Fruit fly (Drosophila melanogaster) whole organism, embryonic: ENCODE data around the gene Actbeta.
A peak's percentile ranks its signal among the peaks of the same experiment; 100 is the strongest.

ENCODE experiments used
- BEAF-32 ChIP-seq: fragments of 200-800 bp; sonication (Bioruptor generic); optimal IDR thresholded peaks from 3 replicates; lab custom pipeline; 2017; ENCODE audit warnings: missing biosample characterization, missing genetic modification characterization, mild to moderate bottlenecking, moderate library complexity, missing genetic modification reagents
- CG10431 ChIP-seq: fragments of 200-800 bp; sonication (Bioruptor generic); optimal IDR thresholded peaks from 3 replicates; lab custom pipeline; 2018; ENCODE audit warnings: missing biosample characterization, mild to moderate bottlenecking, missing genetic modification characterization
- CG12391 ChIP-seq: fragments of 200-800 bp; sonication (Bioruptor generic); optimal IDR thresholded peaks from 3 replicates; lab custom pipeline; 2018; ENCODE audit warnings: missing biosample characterization, mild to moderate bottlenecking, missing genetic modification characterization, moderate library complexity
- CG13287 ChIP-seq: fragments of 200-800 bp; sonication (Bioruptor generic); IDR thresholded peaks from 2 replicates; pipeline ENCODE4 v1.3.6; 2022; ENCODE audit warnings: missing biosample characterization, missing genetic modification characterization; ENCODE audit not compliant: partially characterized antibody
- CG13775 ChIP-seq: fragments of 200-800 bp; sonication (Bioruptor generic); optimal IDR thresholded peaks from 3 replicates; lab custom pipeline; 2017; ENCODE audit warnings: missing biosample characterization, mild to moderate bottlenecking, missing genetic modification characterization
- CG14050 ChIP-seq: fragments of 200-800 bp; sonication (Bioruptor generic); IDR thresholded peaks from 3 replicates; pipeline ENCODE4 v1.3.6; 2022; ENCODE audit warnings: missing biosample characterization, missing genetic modification characterization
- CG14710 ChIP-seq: fragments of 200-800 bp; sonication (Bioruptor generic); optimal IDR thresholded peaks from 3 replicates; lab custom pipeline; 2019; ENCODE audit warnings: missing biosample characterization, mild to moderate bottlenecking, missing genetic modification characterization, moderate library complexity
- CG1603 ChIP-seq: fragments of 200-800 bp; sonication (Bioruptor generic); optimal IDR thresholded peaks from 2 replicates; lab custom pipeline; 2019; ENCODE audit warnings: missing biosample characterization, mild to moderate bottlenecking, missing genetic modification characterization, moderate library complexity
- CG16815 ChIP-seq: fragments of 200-800 bp; sonication (Bioruptor generic); optimal IDR thresholded peaks from 3 replicates; lab custom pipeline; 2017; ENCODE audit warnings: missing biosample characterization, mild to moderate bottlenecking, missing genetic modification characterization
- CG16863 ChIP-seq: fragments of 200-800 bp; sonication (Bioruptor generic); optimal IDR thresholded peaks from 3 replicates; lab custom pipeline; 2016; ENCODE audit warnings: missing biosample characterization, missing genetic modification characterization
- CG17186 ChIP-seq: fragments of 200-800 bp; sonication (Bioruptor generic); optimal IDR thresholded peaks from 3 replicates; lab custom pipeline; 2017; ENCODE audit warnings: missing biosample characterization, missing genetic modification reagents, missing genetic modification characterization
- CG17359 ChIP-seq: fragments of 200-800 bp; sonication (Bioruptor generic); optimal IDR thresholded peaks from 3 replicates; lab custom pipeline; 2018; ENCODE audit warnings: missing biosample characterization, mild to moderate bottlenecking, missing genetic modification characterization, moderate library complexity
- CG3065 ChIP-seq: fragments of 200-800 bp; sonication (Bioruptor generic); optimal IDR thresholded peaks from 2 replicates; lab custom pipeline; 2016; ENCODE audit warnings: missing biosample characterization, missing genetic modification characterization
- CG42726 ChIP-seq: fragments of 200-800 bp; sonication (Bioruptor generic); IDR thresholded peaks from 2 replicates; pipeline ENCODE4 v1.3.6; 2022; ENCODE audit warnings: missing biosample characterization, missing genetic modification characterization; ENCODE audit not compliant: partially characterized antibody
- CG4328 ChIP-seq: fragments of 200-800 bp; sonication (Bioruptor generic); optimal IDR thresholded peaks from 3 replicates; lab custom pipeline; 2017; ENCODE audit warnings: missing biosample characterization, missing genetic modification reagents, missing genetic modification characterization
- CG5245 ChIP-seq: fragments of 200-800 bp; sonication (Bioruptor generic); optimal IDR thresholded peaks from 3 replicates; lab custom pipeline; 2016; ENCODE audit warnings: missing biosample characterization, missing genetic modification characterization
- CG7357 ChIP-seq: fragments of 200-800 bp; sonication (Bioruptor generic); IDR thresholded peaks from 3 replicates; pipeline ENCODE4 v1.3.6; 2022; ENCODE audit warnings: missing biosample characterization, missing genetic modification characterization
- CG7556 ChIP-seq: fragments of 200-800 bp; sonication (Bioruptor generic); optimal IDR thresholded peaks from 2 replicates; lab custom pipeline; 2017; ENCODE audit warnings: missing biosample characterization, mild to moderate bottlenecking, missing genetic modification characterization
- CG8290 ChIP-seq, 3 experiments: fragments of 200-800 bp; sonication (Bioruptor generic); optimal IDR thresholded peaks; 2 replicates each; lab custom pipeline; 2016 to 2019; ENCODE audit warnings: missing biosample characterization in 3 of 3, missing genetic modification characterization in 3 of 3, mild to moderate bottlenecking in 2 of 3, moderate library complexity in 1 of 3
- CkIIα-i1 ChIP-seq: fragments of 200-800 bp; sonication (Bioruptor generic); IDR thresholded peaks from 2 replicates; pipeline ENCODE4 v1.3.6; 2022; ENCODE audit warnings: missing biosample characterization, missing genetic modification characterization
- Dad ChIP-seq: fragments of 200-800 bp; sonication (Bioruptor generic); optimal IDR thresholded peaks from 3 replicates; lab custom pipeline; 2016; ENCODE audit warnings: missing biosample characterization, missing genetic modification characterization
- Deaf1 ChIP-seq: fragments of 200-800 bp; optimal IDR thresholded peaks from 3 replicates; lab custom pipeline; 2019; ENCODE audit warnings: missing biosample characterization, mild to moderate bottlenecking, missing genetic modification characterization, moderate library complexity
- Dek ChIP-seq: fragments of 200-800 bp; sonication (Bioruptor generic); optimal IDR thresholded peaks from 3 replicates; lab custom pipeline; 2019; ENCODE audit warnings: missing biosample characterization, mild to moderate bottlenecking, missing genetic modification characterization, moderate library complexity
- Hey ChIP-seq: fragments of 200-800 bp; sonication (Bioruptor generic); optimal IDR thresholded peaks from 3 replicates; lab custom pipeline; 2018; ENCODE audit warnings: missing biosample characterization, mild to moderate bottlenecking, missing genetic modification characterization
- Lim3 ChIP-seq: fragments of 200-800 bp; sonication (Bioruptor generic); IDR thresholded peaks from 2 replicates; pipeline ENCODE4 v1.3.6; 2022; ENCODE audit warnings: missing biosample characterization, missing genetic modification characterization
- Meics ChIP-seq: fragments of 200-800 bp; sonication (Bioruptor generic); optimal IDR thresholded peaks from 2 replicates; lab custom pipeline; 2017; ENCODE audit warnings: missing biosample characterization, mild to moderate bottlenecking, missing genetic modification characterization
- NK7.1 ChIP-seq: fragments of 200-800 bp; sonication (Bioruptor generic); optimal IDR thresholded peaks from 3 replicates; lab custom pipeline; 2016; ENCODE audit warnings: missing biosample characterization, missing genetic modification characterization
- Nf-YA ChIP-seq: fragments of 200-800 bp; sonication (Bioruptor generic); IDR thresholded peaks from 2 replicates; pipeline ENCODE4 v1.3.6; 2022; ENCODE audit warnings: missing biosample characterization, missing genetic modification characterization
- Nf-YB ChIP-seq: fragments of 200-800 bp; sonication (Bioruptor generic); optimal IDR thresholded peaks from 3 replicates; lab custom pipeline; 2019; ENCODE audit warnings: missing biosample characterization, mild to moderate bottlenecking, missing genetic modification characterization, moderate library complexity
- Poxn ChIP-seq: fragments of 200-800 bp; sonication (Bioruptor generic); IDR thresholded peaks from 2 replicates; pipeline ENCODE4 v1.3.6; 2022; ENCODE audit warnings: missing biosample characterization, missing genetic modification characterization
- Sox100B ChIP-seq: fragments of 200-800 bp; sonication (Bioruptor generic); optimal IDR thresholded peaks from 3 replicates; lab custom pipeline; 2018; ENCODE audit warnings: missing biosample characterization, mild to moderate bottlenecking, missing genetic modification characterization
- amos ChIP-seq: fragments of 200-800 bp; sonication (Bioruptor generic); IDR thresholded peaks from 2 replicates; pipeline ENCODE4 v1.3.6; 2022; ENCODE audit warnings: missing biosample characterization, missing genetic modification characterization; ENCODE audit not compliant: partially characterized antibody
- ase ChIP-seq: fragments of 200-800 bp; sonication (Bioruptor generic); IDR thresholded peaks from 3 replicates; pipeline ENCODE4 v1.3.6; 2022; ENCODE audit warnings: missing biosample characterization, missing genetic modification characterization
- br ChIP-seq: fragments of >200 bp; optimal IDR thresholded peaks from 2 replicates; lab custom pipeline; 2017
- btn ChIP-seq: fragments of 200-800 bp; sonication (Bioruptor generic); optimal IDR thresholded peaks from 2 replicates; lab custom pipeline; 2016; ENCODE audit warnings: missing biosample characterization, missing genetic modification characterization
- chif ChIP-seq, 2 experiments: fragments of 200-800 bp; sonication (Bioruptor generic); optimal IDR thresholded peaks; 3 replicates each; lab custom pipeline; 2016; ENCODE audit warnings: missing biosample characterization in 2 of 2, missing genetic modification characterization in 2 of 2
- emc ChIP-seq: fragments of 200-800 bp; sonication (Bioruptor generic); optimal IDR thresholded peaks from 2 replicates; lab custom pipeline; 2016; ENCODE audit warnings: missing biosample characterization, missing genetic modification characterization
- gcm2 ChIP-seq: fragments of 200-800 bp; sonication (Bioruptor generic); optimal IDR thresholded peaks from 2 replicates; lab custom pipeline; 2016; ENCODE audit warnings: missing biosample characterization, missing genetic modification characterization
- gem ChIP-seq: fragments of 200-800 bp; sonication (Bioruptor generic); optimal IDR thresholded peaks from 2 replicates; lab custom pipeline; 2019; ENCODE audit warnings: missing biosample characterization, mild to moderate bottlenecking, missing genetic modification characterization, moderate library complexity
- hth ChIP-seq: fragments of >200 bp; optimal IDR thresholded peaks from 2 replicates; lab custom pipeline; 2017; ENCODE audit warnings: inconsistent platforms
- nom ChIP-seq: fragments of 200-800 bp; sonication (Bioruptor generic); optimal IDR thresholded peaks from 2 replicates; lab custom pipeline; 2017; ENCODE audit warnings: missing biosample characterization, missing genetic modification characterization, mild to moderate bottlenecking, moderate library complexity, missing genetic modification reagents
- otp ChIP-seq: fragments of 200-800 bp; sonication (Bioruptor generic); IDR thresholded peaks from 3 replicates; pipeline ENCODE4, ENCODE4 v1.3.6; 2022; ENCODE audit warnings: missing biosample characterization, missing genetic modification characterization
- repo ChIP-seq: fragments of 200-800 bp; sonication (Bioruptor generic); optimal IDR thresholded peaks from 2 replicates; lab custom pipeline; 2016; ENCODE audit warnings: missing biosample characterization, missing genetic modification characterization
- sc ChIP-seq, 3 experiments: fragments of >200 bp in 2 of 3; fragments of 200-800 bp in 1 of 3; sonication (Bioruptor generic) in 1 of 3; optimal IDR thresholded peaks; 2 replicates in 2 of 3; 3 replicates in 1 of 3; lab custom pipeline; 2017; ENCODE audit warnings: mild to moderate bottlenecking in 1 of 3, missing biosample characterization in 1 of 3, missing genetic modification characterization in 1 of 3, missing genetic modification reagents in 1 of 3
- sd ChIP-seq: fragments of 200-800 bp; sonication (Bioruptor generic); optimal IDR thresholded peaks from 3 replicates; lab custom pipeline; 2018; ENCODE audit warnings: missing biosample characterization, mild to moderate bottlenecking, missing genetic modification characterization, moderate library complexity
- seq ChIP-seq: fragments of 200-800 bp; sonication (Bioruptor generic); IDR thresholded peaks from 2 replicates; pipeline ENCODE4 v1.3.6; 2022; ENCODE audit warnings: missing biosample characterization, missing genetic modification characterization
- sna ChIP-seq: fragments of 200-800 bp; sonication (Bioruptor generic); IDR thresholded peaks from 2 replicates; pipeline ENCODE4 v1.3.6; 2022; ENCODE audit warnings: missing biosample characterization, missing genetic modification characterization; ENCODE audit not compliant: partially characterized antibody
- sug ChIP-seq: fragments of 200-800 bp; optimal IDR thresholded peaks from 2 replicates; lab custom pipeline; 2019; ENCODE audit warnings: missing biosample characterization, mild to moderate bottlenecking, missing genetic modification characterization, moderate library complexity
- tx ChIP-seq: fragments of 200-800 bp; sonication (Bioruptor generic); optimal IDR thresholded peaks from 2 replicates; lab custom pipeline; 2016; ENCODE audit warnings: missing biosample characterization, missing genetic modification characterization

Gene Actbeta

DNA sequence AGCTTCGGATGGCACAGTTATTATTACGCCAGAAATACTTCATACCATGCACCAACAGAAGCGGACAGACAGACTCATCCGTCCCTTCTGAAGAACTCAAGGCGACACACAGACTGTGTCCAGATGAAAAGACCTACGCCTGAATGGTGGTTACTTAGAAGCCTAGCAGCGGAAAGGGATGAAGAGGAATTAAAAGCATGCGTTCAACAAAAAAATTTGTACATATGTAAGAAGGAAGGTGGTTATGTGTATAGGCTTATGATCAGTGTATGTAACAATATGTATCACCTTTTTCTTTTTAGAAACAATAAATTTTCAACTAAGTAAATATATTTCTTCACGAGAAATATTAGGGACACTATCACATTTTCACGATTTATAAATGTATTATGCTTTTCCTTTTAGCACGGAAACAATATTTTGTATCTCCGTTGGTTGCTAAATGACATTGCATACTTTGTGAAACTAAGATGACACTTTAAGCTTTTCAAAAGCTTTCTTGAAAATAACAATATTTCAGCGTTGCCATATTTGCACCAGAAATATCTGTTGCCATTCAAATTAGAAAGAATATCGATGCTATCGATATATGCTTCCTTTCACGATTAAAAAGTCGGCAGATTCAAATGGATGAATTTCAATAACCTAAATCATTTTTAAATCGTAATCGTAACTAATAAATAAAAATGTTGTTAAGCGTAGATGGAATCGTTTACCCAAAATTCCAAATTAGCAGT lies at the start of gene Actbeta:
Actbeta (minus strand) TSS at position 471 of the 737 bp plus-strand sequence.
- TF ChIP-seq CkIIα-i1 (GFP tag; lab: Robert Waterston, UW), result no peak
- peak; percentile 87 for TF ChIP-seq sna (GFP tag; lab: Robert Waterston, UW)
- no peak for TF ChIP-seq NK7.1 (GFP tag; lab: Kevin White, UChicago)
- TF ChIP-seq CG4328 (GFP tag; lab: Kevin White, UChicago), result no peak
- no peak for TF ChIP-seq Sox100B
- no peak for TF ChIP-seq repo
- peak; percentile 72 for TF ChIP-seq CG1603 (tag; lab: Kevin White, UChicago)
- no peak for TF ChIP-seq Dek (tag; lab: Kevin White, UChicago)
- TF ChIP-seq CG5245 (GFP tag; lab: Kevin White, UChicago), result no peak
- TF ChIP-seq br, result no peak
- TF ChIP-seq CG13287 (GFP tag; lab: Robert Waterston, UW), result peak; percentile 95
- no peak for TF ChIP-seq gem (tag; lab: Kevin White, UChicago)
- TF ChIP-seq CG17359 (tag; lab: Kevin White, UChicago), result no peak
- no peak for TF ChIP-seq CG16815 (GFP tag; lab: Kevin White, UChicago)
- TF ChIP-seq amos (GFP tag; lab: Robert Waterston, UW), result peak; percentile 94
- TF ChIP-seq CG7357, result no peak
- TF ChIP-seq nom, result no peak
- TF ChIP-seq ase (GFP tag; lab: Robert Waterston, UW), result no peak
- no peak for TF ChIP-seq Lim3 (GFP tag; lab: Robert Waterston, UW)
- TF ChIP-seq CG14050, result no peak
- no peak for TF ChIP-seq CG10431 (GFP tag; lab: Kevin White, UChicago)
- peak; percentile 87 for TF ChIP-seq BEAF-32 (GFP tag; lab: Kevin White, UChicago)
- no peak for TF ChIP-seq CG7556 (GFP tag; lab: Kevin White, UChicago)
- TF ChIP-seq emc, result no peak
- TF ChIP-seq sug (tag; lab: Kevin White, UChicago), result no peak
- TF ChIP-seq CG8290 (GFP tag; optimal IDR thresholded peaks at IDR 0.05; lab: Kevin White, UChicago), result peak; percentile 24
- peak in 1 of 2 experiments; percentile 20 for TF ChIP-seq CG8290 (tag; optimal IDR thresholded peaks at IDR 0.05; lab: Kevin White, UChicago)
- TF ChIP-seq gcm2 (GFP tag; lab: Kevin White, UChicago), result no peak
- no peak for TF ChIP-seq seq (GFP tag; lab: Robert Waterston, UW)
- peak; percentile 7 for TF ChIP-seq CG14710 (tag; lab: Kevin White, UChicago)
- no peak for TF ChIP-seq Dad (GFP tag; lab: Kevin White, UChicago)
- TF ChIP-seq btn (GFP tag; lab: Kevin White, UChicago), result no peak
- no peak for TF ChIP-seq sc (optimal IDR thresholded peaks at IDR 0.05; lab: Kevin White, UChicago)
- TF ChIP-seq sc (GFP tag; optimal IDR thresholded peaks at IDR 0.05; lab: Kevin White, UChicago), result no peak
- no peak for TF ChIP-seq CG13775 (GFP tag; lab: Kevin White, UChicago)
- TF ChIP-seq CG17186 (GFP tag; lab: Kevin White, UChicago), result no peak
- TF ChIP-seq CG3065 (GFP tag; lab: Kevin White, UChicago), result no peak
- no peak for TF ChIP-seq sd (tag; lab: Kevin White, UChicago)
- TF ChIP-seq Meics (GFP tag; lab: Kevin White, UChicago), result no peak
- TF ChIP-seq otp (GFP tag; lab: Robert Waterston, UW), result no peak
- TF ChIP-seq tx (GFP tag; lab: Kevin White, UChicago), result no peak
- TF ChIP-seq chif (GFP tag; optimal IDR thresholded peaks at IDR 0.05; lab: Kevin White, UChicago), result no peak
- no peak for TF ChIP-seq Deaf1 (tag; lab: Kevin White, UChicago)
- TF ChIP-seq hth, result no peak
- TF ChIP-seq CG42726 (GFP tag; lab: Robert Waterston, UW), result no peak; the same call in 1 of the 2 replicates
- no peak for TF ChIP-seq CG12391 (tag; lab: Kevin White, UChicago)
- no peak for TF ChIP-seq Nf-YA (GFP tag; lab: Robert Waterston, UW)
- no peak for TF ChIP-seq CG16863
- peak; percentile 14 for TF ChIP-seq Nf-YB (GFP tag; lab: Kevin White, UChicago)
- TF ChIP-seq Hey (tag; lab: Kevin White, UChicago), result no peak
- TF ChIP-seq Poxn (GFP tag; lab: Robert Waterston, UW), result no peak
